Worm (Caenorhabditis elegans): ENCODE data around the gene R07E3.7.
A peak's percentile ranks its signal among the peaks of the same experiment; 100 is the strongest.

The R07E3.7 gene

DNA sequence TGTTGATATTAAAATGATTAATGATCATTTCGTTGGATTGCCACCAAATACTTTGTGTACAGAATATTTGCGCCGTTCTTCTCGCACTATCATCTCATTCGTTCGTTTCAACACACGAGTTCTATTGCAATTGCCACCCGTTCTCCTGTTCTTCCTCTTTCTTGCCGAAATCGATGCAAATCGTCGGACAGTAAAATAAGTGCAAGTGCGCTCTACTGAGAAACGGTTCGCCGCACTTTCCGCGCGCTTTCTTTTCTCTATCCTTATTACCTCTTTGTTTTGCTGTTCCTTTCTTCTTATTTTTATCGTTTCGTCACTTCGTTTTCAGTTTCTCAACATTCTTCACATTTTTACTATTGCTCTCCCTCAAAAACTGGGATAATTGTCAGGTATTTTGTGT is 35.6 kb upstream of the R07E3.7 start (continued):
- TF ChIP-seq pax-3 (tag; optimal IDR thresholded peaks at IDR 0.05): no peak
- no peak for TF ChIP-seq lin-13 (GFP tag; optimal IDR thresholded peaks at IDR 0.05)
- peak; percentile 19 for TF ChIP-seq nhr-20 (tag; optimal IDR thresholded peaks at IDR 0.05)
- no peak for TF ChIP-seq ztf-4 (tag; optimal IDR thresholded peaks at IDR 0.05)
- peak; percentile 5 to 70 for TF ChIP-seq lin-35 (GFP tag; optimal IDR thresholded peaks at IDR 0.05)
- no peak for TF ChIP-seq unc-98 (GFP tag; IDR thresholded peaks at IDR 0.05)
- no peak for TF ChIP-seq lir-3 (tag; optimal IDR thresholded peaks at IDR 0.05; ENCODE audit: poor library complexity)
- TF ChIP-seq nhr-28 (tag; optimal IDR thresholded peaks at IDR 0.05): no peak
- TF ChIP-seq hlh-17 (GFP tag; optimal IDR thresholded peaks at IDR 0.05; ENCODE audit: borderline replicate concordance): no peak
- TF ChIP-seq sup-37 (GFP tag; optimal IDR thresholded peaks at IDR 0.05): no peak
- no peak for TF ChIP-seq mab-9 (GFP tag; IDR thresholded peaks at IDR 0.05)
- peak; percentile 29 to 40 (median 31) for TF ChIP-seq dpl-1 (GFP tag; optimal IDR thresholded peaks at IDR 0.05)
- no peak for TF ChIP-seq nhr-77 (tag; optimal IDR thresholded peaks at IDR 0.05)
- TF ChIP-seq vab-15 (tag; optimal IDR thresholded peaks at IDR 0.05): no peak
- TF ChIP-seq nhr-11 (tag; optimal IDR thresholded peaks at IDR 0.05): no peak
- TF ChIP-seq isw-1 (GFP tag; IDR thresholded peaks at IDR 0.05): no peak
- TF ChIP-seq ets-5 (GFP tag; IDR thresholded peaks at IDR 0.05): no peak
- no peak for TF ChIP-seq lin-39 (tag; optimal IDR thresholded peaks at IDR 0.05)
- TF ChIP-seq F16B12.6 (tag; optimal IDR thresholded peaks at IDR 0.05): no peak
- no peak for TF ChIP-seq ceh-88 (GFP tag; IDR thresholded peaks at IDR 0.05)
- TF ChIP-seq aly-2 (tag; optimal IDR thresholded peaks at IDR 0.05): no peak
- peak; percentile 1 for TF ChIP-seq nhr-71 (tag; optimal IDR thresholded peaks at IDR 0.05)
- TF ChIP-seq grh-1 (GFP tag; IDR thresholded peaks at IDR 0.05): no peak
- no peak for TF ChIP-seq efl-1 (optimal IDR thresholded peaks at IDR 0.05)
- TF ChIP-seq efl-1 (GFP tag; optimal IDR thresholded peaks at IDR 0.05 in 1 of 2): peak in 1 of 2 experiments; percentile 84
- no peak for TF ChIP-seq fkh-4 (tag; optimal IDR thresholded peaks at IDR 0.05; ENCODE audit: borderline replicate concordance)
- TF ChIP-seq swsn-7 (tag; optimal IDR thresholded peaks at IDR 0.05): no peak

DNA sequence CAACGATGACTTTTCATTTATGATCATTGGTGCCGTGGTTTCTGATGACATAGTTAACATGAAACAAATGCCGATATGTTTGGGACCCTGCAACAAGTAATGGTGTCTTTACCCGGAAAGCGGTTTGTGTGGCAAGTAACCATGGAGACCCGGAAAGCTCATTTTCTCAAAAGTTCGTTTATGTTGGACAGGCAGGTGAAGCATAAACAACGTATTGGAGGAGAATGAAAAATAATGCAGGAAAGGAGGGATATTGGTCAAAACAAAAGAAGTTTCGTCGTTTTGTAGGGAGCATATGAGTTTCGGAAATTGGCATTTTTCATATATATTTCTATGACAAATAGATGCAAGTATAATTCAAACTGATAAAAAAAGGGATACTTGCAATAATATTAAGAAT is 30.9 kb upstream of the R07E3.7 start, which contains the start of gene dyf-6:
TSS of gene dyf-6 (minus strand) at position 101 of the 400 bp plus-strand sequence.
- TF ChIP-seq fos-1 (tag; optimal IDR thresholded peaks at IDR 0.05) (no peak), ztf-4 (tag; optimal IDR thresholded peaks at IDR 0.05) (no peak), C16A3.4 (tag; optimal IDR thresholded peaks at IDR 0.05) (no peak), vab-15 (tag; optimal IDR thresholded peaks at IDR 0.05) (no peak), elt-2 (tag; optimal IDR thresholded peaks at IDR 0.05) (no peak), ceh-90 (tag; optimal IDR thresholded peaks at IDR 0.05) (no peak), fkh-10 (GFP tag; optimal IDR thresholded peaks at IDR 0.05) (no peak), nhr-11 (tag; optimal IDR thresholded peaks at IDR 0.05) (no peak), pag-3 (tag; optimal IDR thresholded peaks at IDR 0.05; ENCODE audit: borderline replicate concordance, insufficient read depth) (no peak), pqm-1 (tag; optimal IDR thresholded peaks at IDR 0.05) (no peak), hlh-17 (GFP tag; optimal IDR thresholded peaks at IDR 0.05; ENCODE audit: borderline replicate concordance) (no peak), nhr-28 (tag; optimal IDR thresholded peaks at IDR 0.05) (no peak)

DNA sequence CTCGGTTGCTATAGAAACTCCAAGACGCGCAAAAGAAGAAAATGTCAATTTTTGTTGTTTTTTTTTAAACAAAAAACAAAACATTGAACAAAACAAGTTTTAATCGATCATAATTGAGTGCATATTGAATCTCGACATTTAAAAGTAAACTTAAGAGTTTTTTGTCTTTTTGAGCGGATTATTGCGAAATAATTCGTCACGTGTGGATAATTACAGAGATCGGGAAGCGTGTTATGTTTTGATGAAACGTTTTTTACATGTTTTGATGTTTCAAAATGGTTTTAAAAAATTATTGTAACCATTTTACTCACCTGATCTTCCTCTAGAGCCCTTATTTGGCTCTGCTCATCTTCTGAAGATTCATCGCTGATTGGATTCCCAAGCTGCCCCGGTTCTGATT is 30.5 kb upstream of the R07E3.7 start:
- TF ChIP-seq nhr-12 (tag; optimal IDR thresholded peaks at IDR 0.05) (no peak), nhr-71 (tag; optimal IDR thresholded peaks at IDR 0.05) (peak; percentile 46), ceh-63 (GFP tag; optimal IDR thresholded peaks at IDR 0.05) (no peak), dsc-1 (tag; optimal IDR thresholded peaks at IDR 0.05) (peak; percentile 36), aha-1 (tag; optimal IDR thresholded peaks at IDR 0.05) (no peak), nhr-47 (tag; optimal IDR thresholded peaks at IDR 0.05) (peak; percentile 8), sox-4 (tag; optimal IDR thresholded peaks at IDR 0.05) (no peak), C04F5.9 (tag; optimal IDR thresholded peaks at IDR 0.05) (no peak), nhr-85 (tag) (peak; percentile 10), Y116A8C.19 (tag; optimal IDR thresholded peaks at IDR 0.05; ENCODE audit: borderline replicate concordance) (no peak), lin-14 (GFP tag; optimal IDR thresholded peaks at IDR 0.05) (peak; percentile 24), irx-1 (tag; optimal IDR thresholded peaks at IDR 0.05) (no peak), fkh-8 (tag; optimal IDR thresholded peaks at IDR 0.05) (peak; percentile 62), zip-4 (GFP tag; optimal IDR thresholded peaks at IDR 0.05) (peak; percentile 56), C16A3.4 (tag; optimal IDR thresholded peaks at IDR 0.05) (no peak), fos-1 (tag; optimal IDR thresholded peaks at IDR 0.05) (no peak)
